Worm (Caenorhabditis elegans): ENCODE results near the gene Y49E10.30.
A peak's percentile ranks its signal among the peaks of the same experiment; 100 is the strongest.

Y49E10.30 gene

DNA sequence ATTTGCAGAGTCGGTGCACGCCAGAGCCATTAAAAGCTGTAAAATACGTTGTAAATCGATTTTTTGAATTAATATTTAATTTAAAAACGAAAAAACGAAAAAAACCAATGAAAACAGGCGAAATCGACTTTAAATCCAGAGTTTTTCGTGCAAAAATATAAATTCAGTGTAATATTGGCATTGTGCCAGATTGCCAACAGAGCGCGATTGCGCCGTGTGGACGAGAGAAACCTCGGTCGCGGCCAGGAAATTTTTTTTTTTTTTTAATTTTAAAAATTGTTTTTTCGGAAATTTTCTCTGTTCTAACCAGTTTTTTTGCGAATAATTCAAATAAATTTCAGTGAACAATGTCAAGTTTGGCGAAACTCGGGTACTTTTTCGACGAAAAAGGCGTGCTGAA, 35.4 kb upstream of the Y49E10.30 start, which contains the start of the genes pph-4.1 and Y75B8A.31 (continued):
- TF ChIP-seq nhr-27 (tag; optimal IDR thresholded peaks at IDR 0.05) (no peak), K12H6.12 (tag; optimal IDR thresholded peaks at IDR 0.05) (peak; percentile 29), F33H1.4 (GFP tag; IDR thresholded peaks at IDR 0.05) (peak; percentile 70), bed-2 (GFP tag; IDR thresholded peaks at IDR 0.05) (no peak), nhr-120 (GFP tag; IDR thresholded peaks at IDR 0.05) (no peak), ekl-4 (GFP tag; IDR thresholded peaks at IDR 0.05) (0 out of 2 replicates have a peak, but pooled peaks have one; percentile 71), egrh-3 (GFP tag; IDR thresholded peaks at IDR 0.05) (no peak), ztf-22 (GFP tag; optimal IDR thresholded peaks at IDR 0.05) (no peak), snpc-4 (GFP tag; optimal IDR thresholded peaks at IDR 0.05) (no peak), snpc-4 (tag; optimal IDR thresholded peaks at IDR 0.05) (peak in 2 of 4 experiments; percentile 64 to 70), F57A8.1 (GFP tag; optimal IDR thresholded peaks at IDR 0.05) (no peak), Y56A3A.18 (GFP tag; IDR thresholded peaks at IDR 0.05) (no peak), ets-4 (GFP tag; optimal IDR thresholded peaks at IDR 0.05) (no peak), chd-7 (tag; optimal IDR thresholded peaks at IDR 0.05) (no peak), lsl-1 (GFP tag; optimal IDR thresholded peaks at IDR 0.05) (peak; percentile 68), hlh-12 (tag; optimal IDR thresholded peaks at IDR 0.05) (no peak), B0035.1 (tag; optimal IDR thresholded peaks at IDR 0.05) (no peak), ccch-3 (GFP tag; optimal IDR thresholded peaks at IDR 0.05) (no peak), dpl-1 (GFP tag; optimal IDR thresholded peaks at IDR 0.05) (peak; percentile 11), bed-1 (GFP tag; IDR thresholded peaks at IDR 0.05) (no peak), F10E7.11 (tag; optimal IDR thresholded peaks at IDR 0.05) (no peak), ztf-28 (GFP tag; IDR thresholded peaks at IDR 0.05) (peak; percentile 74; the same call in 1 of the 2 replicates), T07F8.4 (tag; optimal IDR thresholded peaks at IDR 0.05) (no peak), lin-26 (GFP tag; IDR thresholded peaks at IDR 0.05) (no peak), lir-1 (GFP tag; conservative IDR thresholded peaks at IDR 0.05) (peak; percentile 67), C17E4.6 (GFP tag; IDR thresholded peaks at IDR 0.05) (no peak), atf-7 (tag; optimal IDR thresholded peaks at IDR 0.05) (no peak), egl-18 (GFP tag; IDR thresholded peaks at IDR 0.05) (no peak), unc-62 (GFP tag; optimal IDR thresholded peaks at IDR 0.05) (no peak), K11D2.4 (GFP tag; IDR thresholded peaks at IDR 0.05) (peak; percentile 85), F52B5.7 (tag; optimal IDR thresholded peaks at IDR 0.05) (no peak), madf-6 (GFP tag; IDR thresholded peaks at IDR 0.05) (peak; percentile 85), madf-8 (GFP tag; conservative IDR thresholded peaks at IDR 0.05) (peak; percentile 41; the same call in 1 of the 2 replicates), xnd-1 (tag; optimal IDR thresholded peaks at IDR 0.05) (peak; percentile 36), ztf-18 (tag; optimal IDR thresholded peaks at IDR 0.05) (peak; percentile 26), ceh-100 (GFP tag; IDR thresholded peaks at IDR 0.05) (peak; percentile 40; the same call in 1 of the 2 replicates), dpff-1 (tag; optimal IDR thresholded peaks at IDR 0.05) (no peak), lin-54 (GFP tag; optimal IDR thresholded peaks at IDR 0.05) (peak; percentile 80), attf-5 (GFP tag; optimal IDR thresholded peaks at IDR 0.05) (peak; percentile 85), F23B12.7 (tag; optimal IDR thresholded peaks at IDR 0.05; ENCODE audit: insufficient read depth) (peak; percentile 73)

ce11 chrIII:12356588-12356987, 30.1 kb upstream of the Y49E10.30 start:
- no peak for TF ChIP-seq nhr-120 (GFP tag; IDR thresholded peaks at IDR 0.05)
- no peak for TF ChIP-seq nhr-179 (tag; optimal IDR thresholded peaks at IDR 0.05)
- no peak for TF ChIP-seq gei-17 (GFP tag; optimal IDR thresholded peaks at IDR 0.05)
- TF ChIP-seq sea-2 (GFP tag; IDR thresholded peaks at IDR 0.05) = no peak
- TF ChIP-seq attf-6 (GFP tag; IDR thresholded peaks at IDR 0.05) = no peak
- no peak for TF ChIP-seq B0261.1 (tag; optimal IDR thresholded peaks at IDR 0.05)
- TF ChIP-seq mes-4 (tag; optimal IDR thresholded peaks at IDR 0.05) = no peak
- no peak for TF ChIP-seq F10E7.11 (tag; optimal IDR thresholded peaks at IDR 0.05)
- TF ChIP-seq rpc-1 (optimal IDR thresholded peaks at IDR 0.05) = no peak
- no peak for TF ChIP-seq rpc-1 (tag; optimal IDR thresholded peaks at IDR 0.05)
- no peak for TF ChIP-seq rec-8 (tag; optimal IDR thresholded peaks at IDR 0.05)
- TF ChIP-seq nfyb-1 (GFP tag; IDR thresholded peaks at IDR 0.05) = no peak
